Worm (Caenorhabditis elegans) whole organism, L4/young adult: ENCODE data around the gene magu-2.

Source experiments
- W03F9.2 ChIP-seq: fragments of 150-350 bp; optimal IDR thresholded peaks from 2 replicates; lab custom pipeline; 2014; ENCODE audit warnings: missing biosample characterization, missing genetic modification characterization
- dao-5 ChIP-seq: sonication (generic microtip); optimal IDR thresholded peaks from 2 replicates; lab custom pipeline; 2016; ENCODE audit warnings: missing genotype, missing genetic modification characterization, moderate library complexity, missing compliant biosample characterization
- him-1 ChIP-seq: sonication (generic microtip); optimal IDR thresholded peaks from 2 replicates; lab custom pipeline; 2016; ENCODE audit warnings: missing genotype, missing genetic modification reagents, missing genetic modification characterization, missing compliant biosample characterization

The magu-2 gene

DNA sequence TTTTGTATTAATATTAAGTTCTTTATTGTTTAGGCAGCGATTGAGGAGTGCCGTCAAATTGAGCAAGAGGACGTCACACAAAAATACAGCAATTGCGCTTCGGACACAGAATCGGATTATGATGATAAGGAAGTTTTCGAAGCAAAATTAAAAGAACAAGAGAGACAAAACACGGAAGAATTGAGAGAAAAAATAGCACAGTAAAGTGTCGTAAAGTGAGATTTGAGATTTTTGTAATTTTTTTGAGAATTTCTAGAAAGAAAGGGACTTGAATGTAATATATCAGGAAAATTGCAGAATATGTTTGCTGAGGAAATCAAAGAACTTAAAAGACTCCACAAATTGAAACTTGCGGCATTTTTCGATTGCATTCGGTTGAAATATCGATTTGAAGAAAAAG lies 46.2 kb downstream of the magu-2 start, which contains the start of gene B0507.4:
Gene B0507.4, plus strand, starts transcription at position 301 of the 400 bp plus-strand sequence.
- TF ChIP-seq dao-5 (no peak), him-1 (tag; lab: Kevin White, UChicago) (no peak)

DNA sequence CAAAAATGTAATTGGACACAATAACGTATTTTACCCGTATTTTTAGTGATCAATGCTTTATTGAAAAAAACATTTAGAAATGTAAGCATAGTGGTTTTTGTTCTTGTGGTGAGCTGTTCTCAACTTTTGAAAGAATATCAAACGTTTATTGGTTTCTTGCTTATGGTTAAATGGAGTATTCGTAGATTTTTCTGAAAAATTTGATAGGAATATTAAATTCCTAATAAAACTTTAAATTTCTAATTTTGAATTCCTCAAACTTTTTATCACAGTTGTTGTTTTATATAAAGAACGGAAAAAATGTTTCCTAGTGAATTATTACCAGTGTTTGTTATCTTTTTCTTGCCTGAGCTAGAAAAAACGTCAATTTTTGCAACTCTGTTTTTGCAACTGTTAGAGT lies 47.4 kb downstream of the magu-2 start, which contains the start of gene B0507.5:
Gene B0507.5, plus strand, starts transcription at position 301 of the 400 bp plus-strand sequence.
- TF ChIP-seq dao-5 (no peak), him-1 (tag; lab: Kevin White, UChicago) (no peak), W03F9.2 (tag; lab: Kevin White, UChicago) (no peak)

DNA sequence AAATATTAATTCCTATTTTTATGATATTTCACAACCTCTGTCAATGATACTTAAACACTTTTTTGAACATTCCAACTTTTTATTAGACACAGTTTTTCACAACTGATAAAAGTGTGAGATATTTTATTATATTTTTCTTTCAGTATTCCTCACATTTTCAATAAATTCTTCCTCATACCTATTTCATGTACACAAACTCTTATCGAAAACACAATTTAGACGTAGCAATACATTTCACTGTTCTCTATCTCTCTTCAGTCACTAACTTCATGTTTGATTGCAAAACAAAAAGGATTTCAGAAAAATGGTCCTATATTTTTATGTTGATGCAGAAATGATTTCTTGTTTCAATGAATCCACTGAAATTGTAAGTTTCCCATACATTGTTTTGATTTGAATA lies 55.0 kb downstream of the magu-2 start, which contains the start of gene B0507.6:
Gene B0507.6, plus strand, starts transcription at position 301 of the 400 bp plus-strand sequence.
- TF ChIP-seq dao-5 (no peak), W03F9.2 (tag; lab: Kevin White, UChicago) (no peak), him-1 (tag; lab: Kevin White, UChicago) (no peak)
